Fruit fly (Drosophila melanogaster) whole organism, embryonic: ENCODE data around the gene Obp99b.

ENCODE experiments used
- Atf3 ChIP-seq: fragments of 200-800 bp; sonication (Bioruptor generic); optimal IDR thresholded peaks from 3 replicates; lab custom pipeline; 2016; ENCODE audit warnings: missing biosample characterization, missing genetic modification characterization
- CG10565 ChIP-seq: fragments of 200-800 bp; sonication (Bioruptor generic); optimal IDR thresholded peaks from 3 replicates; lab custom pipeline; 2016; ENCODE audit warnings: missing biosample characterization, mild to moderate bottlenecking, missing genetic modification characterization
- CG11504 ChIP-seq: fragments of 200-800 bp; sonication (Bioruptor generic); optimal IDR thresholded peaks from 3 replicates; lab custom pipeline; 2019; ENCODE audit warnings: missing biosample characterization, mild to moderate bottlenecking, missing genetic modification characterization, moderate library complexity
- CG14441 ChIP-seq: fragments of 200-800 bp; sonication (Bioruptor generic); IDR thresholded peaks from 2 replicates; pipeline ENCODE4 v1.3.6; 2022; ENCODE audit warnings: missing biosample characterization, missing genetic modification characterization
- CG14965 ChIP-seq: fragments of 200-800 bp; sonication (Bioruptor generic); optimal IDR thresholded peaks from 2 replicates; lab custom pipeline; 2016; ENCODE audit warnings: missing biosample characterization, missing genetic modification characterization, borderline replicate concordance
- CG2199 ChIP-seq: fragments of 200-800 bp; sonication (Bioruptor generic); IDR thresholded peaks from 3 replicates; pipeline ENCODE4 v1.3.6; 2022; ENCODE audit warnings: missing biosample characterization, missing genetic modification characterization
- CG32532 ChIP-seq: fragments of 200-800 bp; sonication (Bioruptor generic); IDR thresholded peaks from 2 replicates; pipeline ENCODE4 v1.3.6; 2022; ENCODE audit warnings: missing biosample characterization, missing genetic modification characterization
- CG34422 ChIP-seq: fragments of 200-800 bp; sonication (Bioruptor generic); IDR thresholded peaks from 3 replicates; pipeline ENCODE4 v1.3.6; 2022; ENCODE audit warnings: missing biosample characterization, missing genetic modification characterization
- CG4282 ChIP-seq: fragments of 200-800 bp; sonication (Bioruptor generic); optimal IDR thresholded peaks from 2 replicates; lab custom pipeline; 2016; ENCODE audit warnings: missing biosample characterization, missing genetic modification characterization
- CG6175 ChIP-seq: fragments of 200-800 bp; sonication (Bioruptor generic); IDR thresholded peaks from 3 replicates; pipeline ENCODE4 v1.3.6; 2022; ENCODE audit warnings: missing biosample characterization, missing genetic modification characterization
- CG6254 ChIP-seq: fragments of 200-800 bp; sonication (Bioruptor generic); optimal IDR thresholded peaks from 3 replicates; lab custom pipeline; 2017; ENCODE audit warnings: mild to moderate bottlenecking, missing biosample characterization, missing genetic modification reagents, missing genetic modification characterization
- CG8359 ChIP-seq: fragments of 200-800 bp; sonication (Bioruptor generic); optimal IDR thresholded peaks from 2 replicates; lab custom pipeline; 2017; ENCODE audit warnings: missing biosample characterization, mild to moderate bottlenecking, missing genetic modification characterization, borderline replicate concordance
- CG8478 ChIP-seq: fragments of >200 bp; optimal IDR thresholded peaks from 2 replicates; lab custom pipeline; 2018
- CTCF ChIP-seq: fragments of 200-800 bp; sonication (Bioruptor generic); optimal IDR thresholded peaks from 2 replicates; lab custom pipeline; 2017; ENCODE audit warnings: missing biosample characterization, mild to moderate bottlenecking, missing genetic modification characterization, moderate library complexity
- Camta ChIP-seq: fragments of 200-800 bp; sonication (Bioruptor generic); optimal IDR thresholded peaks from 2 replicates; lab custom pipeline; 2016; ENCODE audit warnings: missing biosample characterization, missing genetic modification characterization
- CkIIα-i1 ChIP-seq: fragments of 200-800 bp; sonication (Bioruptor generic); IDR thresholded peaks from 2 replicates; pipeline ENCODE4 v1.3.6; 2022; ENCODE audit warnings: missing biosample characterization, missing genetic modification characterization
- D ChIP-seq, 2 experiments: fragments of 200-800 bp in 1 of 2; fragments of >200 bp in 1 of 2; sonication (Bioruptor generic) in 1 of 2; optimal IDR thresholded peaks; 2 replicates in 1 of 2; 3 replicates in 1 of 2; lab custom pipeline; 2017; ENCODE audit warnings: mild to moderate bottlenecking in 1 of 2, missing biosample characterization in 1 of 2, missing genetic modification characterization in 1 of 2, missing genetic modification reagents in 1 of 2
- D19B ChIP-seq: fragments of 200-800 bp; sonication (Bioruptor generic); optimal IDR thresholded peaks from 2 replicates; lab custom pipeline; 2017; ENCODE audit warnings: missing biosample characterization, mild to moderate bottlenecking, missing genetic modification characterization
- Dip2 ChIP-seq: fragments of 200-800 bp; sonication (Bioruptor generic); IDR thresholded peaks from 2 replicates; pipeline ENCODE4 v1.3.6; 2022; ENCODE audit warnings: missing biosample characterization, missing genetic modification characterization
- HLHmδ ChIP-seq: fragments of 200-800 bp; sonication (Bioruptor generic); optimal IDR thresholded peaks from 2 replicates; lab custom pipeline; 2018; ENCODE audit warnings: missing biosample characterization, mild to moderate bottlenecking, missing genetic modification characterization, moderate library complexity
- HmgD ChIP-seq: fragments of 200-800 bp; sonication (Bioruptor generic); optimal IDR thresholded peaks from 3 replicates; lab custom pipeline; 2016; ENCODE audit warnings: missing biosample characterization, missing genetic modification characterization
- Lpt ChIP-seq: fragments of >200 bp; optimal IDR thresholded peaks from 2 replicates; lab custom pipeline; 2018; ENCODE audit warnings: missing biosample characterization, missing genetic modification characterization
- MESR4 ChIP-seq: fragments of 200-800 bp; sonication (Bioruptor generic); optimal IDR thresholded peaks from 2 replicates; lab custom pipeline; 2018; ENCODE audit warnings: missing biosample characterization, mild to moderate bottlenecking, missing genetic modification characterization, moderate library complexity
- Vsx1 ChIP-seq: fragments of 200-800 bp; sonication (Bioruptor generic); optimal IDR thresholded peaks from 2 replicates; lab custom pipeline; 2017; ENCODE audit warnings: missing biosample characterization, mild to moderate bottlenecking, missing genetic modification characterization, missing genetic modification reagents
- ap ChIP-seq: fragments of 200-800 bp; sonication (Bioruptor generic); IDR thresholded peaks from 2 replicates; pipeline ENCODE4 v1.3.6; 2022; ENCODE audit warnings: missing biosample characterization, missing genetic modification characterization
- ase ChIP-seq: fragments of 200-800 bp; sonication (Bioruptor generic); IDR thresholded peaks from 3 replicates; pipeline ENCODE4 v1.3.6; 2022; ENCODE audit warnings: missing biosample characterization, missing genetic modification characterization
- ato ChIP-seq: fragments of 200-800 bp; sonication (Bioruptor generic); IDR thresholded peaks from 2 replicates; pipeline ENCODE4 v1.3.6; 2022; ENCODE audit warnings: missing biosample characterization, missing genetic modification characterization; ENCODE audit not compliant: partially characterized antibody
- bcd ChIP-seq: fragments of 200-800 bp; sonication (Bioruptor generic); optimal IDR thresholded peaks from 2 replicates; lab custom pipeline; 2017; ENCODE audit warnings: missing biosample characterization, mild to moderate bottlenecking, missing genetic modification characterization
- br ChIP-seq: fragments of >200 bp; optimal IDR thresholded peaks from 2 replicates; lab custom pipeline; 2017
- bsh ChIP-seq, 2 experiments: fragments of 200-800 bp; sonication (Bioruptor generic); optimal IDR thresholded peaks; 2 replicates each; lab custom pipeline; 2017 to 2018; ENCODE audit warnings: mild to moderate bottlenecking in 2 of 2, missing biosample characterization in 2 of 2, missing genetic modification characterization in 2 of 2, moderate library complexity in 1 of 2
- dysf ChIP-seq: fragments of 200-800 bp; sonication (Bioruptor generic); IDR thresholded peaks from 3 replicates; pipeline ENCODE4 v1.3.6; 2022; ENCODE audit warnings: missing biosample characterization, missing genetic modification characterization
- hb ChIP-seq: fragments of 200-800 bp; sonication (Bioruptor generic); IDR thresholded peaks from 3 replicates; pipeline ENCODE4 v1.3.6; 2022; ENCODE audit warnings: missing biosample characterization, missing genetic modification characterization; ENCODE audit not compliant: partially characterized antibody
- pfk ChIP-seq: fragments of 200-800 bp; sonication (Bioruptor generic); optimal IDR thresholded peaks from 2 replicates; lab custom pipeline; 2018; ENCODE audit warnings: missing biosample characterization, mild to moderate bottlenecking, missing genetic modification characterization, moderate library complexity
- sima ChIP-seq: fragments of 200-800 bp; sonication (Bioruptor generic); optimal IDR thresholded peaks from 2 replicates; lab custom pipeline; 2016; ENCODE audit warnings: missing biosample characterization, missing genetic modification characterization
- tio ChIP-seq: fragments of 200-800 bp; sonication (Bioruptor generic); optimal IDR thresholded peaks from 2 replicates; lab custom pipeline; 2017; ENCODE audit warnings: missing biosample characterization, missing genetic modification characterization, inconsistent platforms

Obp99b gene

DNA sequence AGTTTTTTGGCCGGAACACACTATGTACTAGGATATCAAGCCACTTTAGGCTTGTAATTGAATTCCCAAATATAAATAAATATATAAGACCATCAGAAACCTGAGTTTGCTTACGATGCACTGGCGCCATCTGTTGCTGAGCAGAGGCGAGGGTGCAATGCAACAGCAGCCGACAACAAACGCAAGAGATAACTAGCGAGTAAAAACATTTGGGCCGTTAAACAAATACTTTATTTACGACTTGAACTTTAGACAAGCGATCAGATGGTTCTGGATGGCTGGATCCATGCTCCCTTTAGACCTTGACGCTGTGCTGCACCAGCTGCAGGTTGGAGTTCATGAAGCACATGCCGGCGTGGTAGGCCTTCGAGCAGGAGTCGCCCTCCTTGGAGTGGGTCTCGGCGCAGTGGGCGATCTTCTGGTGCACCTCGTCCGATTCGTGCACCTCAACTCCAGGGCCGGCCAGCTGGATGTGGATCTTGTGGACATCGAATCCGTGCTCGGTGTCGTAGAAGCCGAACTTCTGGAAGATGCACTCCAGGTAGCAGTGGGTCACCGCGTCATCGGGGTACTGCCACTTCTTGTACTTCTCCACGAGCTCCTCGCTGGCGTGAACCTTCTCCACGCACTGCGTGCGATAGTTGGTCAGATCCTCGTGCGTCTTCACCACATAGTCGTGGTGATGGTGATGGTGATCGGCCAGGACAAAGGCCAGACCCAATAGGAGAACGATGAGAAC lies 484 bp downstream of the Obp99b start (continued):
- peak; percentile 20; the same call in 1 of the 2 replicates for TF ChIP-seq CG32532 (GFP tag; lab: Robert Waterston, UW)
- TF ChIP-seq dysf (GFP tag; lab: Robert Waterston, UW), result 0 out of 3 replicates have a peak, but pooled peaks have one; percentile 17
- peak in 1 of 2 experiments; percentile 1 for TF ChIP-seq bsh (GFP tag; optimal IDR thresholded peaks at IDR 0.05; lab: Kevin White, UChicago)
- peak; percentile 34 for TF ChIP-seq CG8478
- TF ChIP-seq CG6254 (GFP tag; lab: Kevin White, UChicago), result peak; percentile 3
- no peak for TF ChIP-seq CG2199
- peak; percentile 1 for TF ChIP-seq CG11504 (tag; lab: Kevin White, UChicago)
- no peak for TF ChIP-seq MESR4 (GFP tag; lab: Kevin White, UChicago)
- TF ChIP-seq HLHmδ (GFP tag; lab: Kevin White, UChicago), result peak; percentile 47
- no peak for TF ChIP-seq ato (GFP tag; lab: Robert Waterston, UW)
- TF ChIP-seq CG8359 (GFP tag; lab: Kevin White, UChicago), result peak; percentile 33
- no peak for TF ChIP-seq CG4282 (GFP tag; lab: Kevin White, UChicago)
- peak; percentile 93 for TF ChIP-seq Lpt (GFP tag; lab: Kevin White, UChicago)
- no peak for TF ChIP-seq ase

dm6 chr3R:29715277-29715676 lies 1.4 kb downstream of the Obp99b start, which contains the start of gene Dup99B:
TSS of gene Dup99B (minus strand) at chr3R:29715377.
- no peak for TF ChIP-seq pfk (GFP tag; lab: Kevin White, UChicago)
- TF ChIP-seq HmgD (GFP tag; lab: Kevin White, UChicago), result no peak
- TF ChIP-seq bcd (GFP tag; lab: Kevin White, UChicago), result no peak
- TF ChIP-seq D19B (GFP tag; lab: Kevin White, UChicago), result no peak
- no peak for TF ChIP-seq CkIIα-i1
- TF ChIP-seq CG14965 (GFP tag; lab: Kevin White, UChicago), result no peak
- no peak for TF ChIP-seq Vsx1
- no peak for TF ChIP-seq br (lab: Kevin White, UChicago)
- TF ChIP-seq tio (GFP tag; lab: Kevin White, UChicago), result no peak
- no peak for TF ChIP-seq hb (GFP tag; lab: Robert Waterston, UW)
- TF ChIP-seq Dip2 (GFP tag; lab: Robert Waterston, UW), result no peak
- TF ChIP-seq HLHmδ (GFP tag; lab: Kevin White, UChicago), result no peak
- no peak for TF ChIP-seq ap (GFP tag; lab: Robert Waterston, UW)
- TF ChIP-seq CG10565 (GFP tag; lab: Kevin White, UChicago), result no peak
- TF ChIP-seq Atf3 (GFP tag; lab: Kevin White, UChicago), result no peak
- no peak for TF ChIP-seq Camta (GFP tag; lab: Kevin White, UChicago)
- no peak for TF ChIP-seq CG14441 (GFP tag; lab: Robert Waterston, UW)
- no peak for TF ChIP-seq CG34422 (GFP tag; lab: Robert Waterston, UW)
- TF ChIP-seq CG6175 (GFP tag; lab: Robert Waterston, UW), result no peak
- TF ChIP-seq CTCF, result no peak
- TF ChIP-seq, all 482 proteins: peak for 0

dm6 chr3R:29714314-29714713 lies 2.4 kb downstream of the Obp99b start, which contains the start of gene Obp99d:
TSS of gene Obp99d (plus strand) at chr3R:29714505.
- TF ChIP-seq CG2199 (peak; percentile 92), sima (GFP tag; lab: Kevin White, UChicago) (no peak), D (optimal IDR thresholded peaks at IDR 0.05; lab: Kevin White, UChicago) (peak; percentile 71), D (GFP tag; optimal IDR thresholded peaks at IDR 0.05; lab: Kevin White, UChicago) (no peak)
